Worm (Caenorhabditis elegans) whole organism, young adult: ENCODE results near the gene F07H5.7.

Experiments
- B0035.1 ChIP-seq: sonication (generic microtip); optimal IDR thresholded peaks from 2 replicates; lab custom pipeline; 2016; ENCODE audit warnings: missing genetic modification characterization, mild to moderate bottlenecking, missing compliant biosample characterization, missing genotype, missing genetic modification reagents
- B0336.3 ChIP-seq: fragments of 200-800 bp; sonication (Bioruptor generic); IDR thresholded peaks from 2 replicates; pipeline ENCODE4 v1.3.6; 2022; ENCODE audit warnings: missing genetic modification characterization, missing compliant biosample characterization
- D2030.7 ChIP-seq: fragments of 200-800 bp; sonication (Bioruptor generic); IDR thresholded peaks from 2 replicates; pipeline ENCODE4 v1.3.6; 2022; ENCODE audit warnings: missing genetic modification reagents, missing genetic modification characterization, missing compliant biosample characterization
- F23B12.7 ChIP-seq: sonication (generic microtip); optimal IDR thresholded peaks from 2 replicates; lab custom pipeline; 2017; ENCODE audit warnings: missing genetic modification characterization, mild to moderate bottlenecking, missing compliant biosample characterization, antibody characterized with exemption, moderate library complexity; ENCODE audit not compliant: insufficient read depth
- F33H1.4 ChIP-seq: fragments of 200-800 bp; sonication (Bioruptor generic); IDR thresholded peaks from 2 replicates; pipeline ENCODE4 v1.3.6; 2022; ENCODE audit warnings: missing genetic modification reagents, missing genetic modification characterization, missing compliant biosample characterization
- F37B4.10 ChIP-seq: fragments of 200-800 bp; sonication (Bioruptor generic); IDR thresholded peaks from 2 replicates; pipeline ENCODE4 v1.3.6; 2022; ENCODE audit warnings: missing genetic modification characterization, missing compliant biosample characterization
- T07F8.4 ChIP-seq: sonication (generic microtip); optimal IDR thresholded peaks from 2 replicates; lab custom pipeline; 2016; ENCODE audit warnings: mild to moderate bottlenecking, missing genetic modification characterization, moderate library complexity, missing compliant biosample characterization
- ama-1 ChIP-seq, 3 experiments: fragments of 150-350 bp in 1 of 3; sonication (generic microtip) in 2 of 3; optimal IDR thresholded peaks; 2 replicates each; lab custom pipeline; 2014 to 2018; ENCODE audit warnings: missing biosample characterization in 2 of 3, missing genetic modification characterization in 2 of 3, missing genetic modification reagents in 2 of 3
- atf-7 ChIP-seq: sonication (generic microtip); optimal IDR thresholded peaks from 2 replicates; lab custom pipeline; 2017; ENCODE audit warnings: mild to moderate bottlenecking, missing genetic modification characterization, missing compliant biosample characterization
- attf-5 ChIP-seq: fragments of 200-800 bp; sonication (Bioruptor generic); optimal IDR thresholded peaks from 2 replicates; lab custom pipeline; 2018; ENCODE audit warnings: mild to moderate bottlenecking, missing genetic modification characterization, missing compliant biosample characterization
- bed-1 ChIP-seq: fragments of 200-800 bp; sonication (Bioruptor generic); IDR thresholded peaks from 2 replicates; pipeline ENCODE4 v1.3.6; 2022; ENCODE audit warnings: missing genetic modification reagents, missing genetic modification characterization, missing compliant biosample characterization
- bed-2 ChIP-seq: fragments of 200-800 bp; sonication (Bioruptor generic); IDR thresholded peaks from 2 replicates; pipeline ENCODE4 v1.3.6; 2022; ENCODE audit warnings: missing genetic modification reagents, missing genetic modification characterization, missing compliant biosample characterization
- ceh-27 ChIP-seq: fragments of 200-800 bp; sonication (Bioruptor generic); optimal IDR thresholded peaks from 2 replicates; lab custom pipeline; 2018; ENCODE audit warnings: mild to moderate bottlenecking, missing genetic modification characterization, moderate library complexity, missing compliant biosample characterization
- ceh-40 ChIP-seq: fragments of 200-800 bp; sonication (Bioruptor generic); IDR thresholded peaks from 2 replicates; pipeline ENCODE4 v1.3.6; 2022; ENCODE audit warnings: missing genetic modification characterization, missing compliant biosample characterization
- chd-7 ChIP-seq: sonication (generic microtip); optimal IDR thresholded peaks from 2 replicates; lab custom pipeline; 2016; ENCODE audit warnings: mild to moderate bottlenecking, missing genetic modification characterization, moderate library complexity, missing compliant biosample characterization
- dox-1 ChIP-seq: fragments of 200-800 bp; sonication (Bioruptor generic); IDR thresholded peaks from 2 replicates; pipeline ENCODE4 v1.3.6; 2022; ENCODE audit warnings: missing genetic modification reagents, missing genetic modification characterization, missing compliant biosample characterization
- egl-44 ChIP-seq: fragments of 200-800 bp; sonication (Bioruptor generic); IDR thresholded peaks from 2 replicates; pipeline ENCODE4 v1.3.6; 2022; ENCODE audit warnings: missing genetic modification reagents, missing genetic modification characterization, missing compliant biosample characterization
- ets-4 ChIP-seq: fragments of 200-800 bp; sonication (Bioruptor generic); optimal IDR thresholded peaks from 2 replicates; lab custom pipeline; 2018; ENCODE audit warnings: mild to moderate bottlenecking, missing genetic modification characterization, missing compliant biosample characterization
- hmg-1.2 ChIP-seq: fragments of 200-800 bp; sonication (Bioruptor generic); IDR thresholded peaks from 2 replicates; pipeline ENCODE4 v1.3.6; 2022; ENCODE audit warnings: missing genetic modification reagents, missing genetic modification characterization, missing compliant biosample characterization
- lin-26 ChIP-seq: fragments of 200-800 bp; sonication (Bioruptor generic); IDR thresholded peaks from 2 replicates; pipeline ENCODE4 v1.3.6; 2022; ENCODE audit warnings: missing genetic modification reagents, missing genetic modification characterization, missing compliant biosample characterization
- lin-35 ChIP-seq, 3 experiments: fragments of 150-350 bp in 2 of 3; sonication (generic microtip) in 1 of 3; optimal IDR thresholded peaks; 2 replicates each; lab custom pipeline; 2014 to 2018; ENCODE audit warnings: missing biosample characterization in 3 of 3, missing genetic modification characterization in 3 of 3, missing genetic modification reagents in 3 of 3
- lir-1 ChIP-seq: fragments of 200-800 bp; sonication (Bioruptor generic); conservative IDR thresholded peaks from 2 replicates; pipeline ENCODE4 v1.3.6; 2022; ENCODE audit warnings: missing genetic modification reagents, missing genetic modification characterization, missing compliant biosample characterization
- lsy-27 ChIP-seq: sonication (generic microtip); optimal IDR thresholded peaks from 2 replicates; lab custom pipeline; 2017; ENCODE audit warnings: missing genetic modification characterization, mild to moderate bottlenecking, missing compliant biosample characterization, antibody characterized with exemption, missing genotype, borderline replicate concordance; ENCODE audit not compliant: insufficient read depth
- madf-10 ChIP-seq: sonication (generic microtip); optimal IDR thresholded peaks from 2 replicates; lab custom pipeline; 2016; ENCODE audit warnings: mild to moderate bottlenecking, missing genetic modification characterization, missing compliant biosample characterization
- nhr-80 ChIP-seq: sonication (generic microtip); optimal IDR thresholded peaks from 2 replicates; lab custom pipeline; 2016; ENCODE audit warnings: missing genetic modification characterization, missing compliant biosample characterization
- rpc-1 ChIP-seq, 2 experiments: fragments of 150-350 bp in 1 of 2; sonication (generic microtip) in 1 of 2; optimal IDR thresholded peaks; 2 replicates each; lab custom pipeline; 2014 to 2018; ENCODE audit warnings: missing biosample characterization in 1 of 2, missing genetic modification characterization in 1 of 2, missing genetic modification reagents in 1 of 2, missing genotype in 1 of 2
- sdz-38 ChIP-seq: sonication (generic microtip); optimal IDR thresholded peaks from 2 replicates; lab custom pipeline; 2016; ENCODE audit warnings: missing genotype, missing genetic modification characterization, missing compliant biosample characterization
- sea-2 ChIP-seq: fragments of 200-800 bp; sonication (Bioruptor generic); IDR thresholded peaks from 2 replicates; pipeline ENCODE4 v1.3.6; 2022; ENCODE audit warnings: missing genetic modification characterization, missing compliant biosample characterization
- snpc-1.1 ChIP-seq: sonication (generic microtip); optimal IDR thresholded peaks from 2 replicates; lab custom pipeline; 2017; ENCODE audit warnings: missing genetic modification characterization, mild to moderate bottlenecking, missing compliant biosample characterization, antibody characterized with exemption, moderate library complexity, missing genotype, missing genetic modification reagents; ENCODE audit not compliant: insufficient read depth
- snpc-1.3 ChIP-seq: sonication (generic microtip); optimal IDR thresholded peaks from 2 replicates; lab custom pipeline; 2017; ENCODE audit warnings: missing genetic modification characterization, mild to moderate bottlenecking, missing compliant biosample characterization, antibody characterized with exemption, moderate library complexity, missing genotype, missing genetic modification reagents; ENCODE audit not compliant: insufficient read depth
- snpc-4 ChIP-seq, 5 experiments: fragments of 150-350 bp in 1 of 5; sonication (generic microtip) in 4 of 5; optimal IDR thresholded peaks; 2 replicates each; lab custom pipeline; 2014 to 2018; ENCODE audit warnings: missing genetic modification characterization in 5 of 5, missing biosample characterization in 3 of 5, antibody characterized with exemption in 2 of 5, mild to moderate bottlenecking in 2 of 5, missing compliant biosample characterization in 2 of 5, missing genotype in 2 of 5, moderate library complexity in 2 of 5, missing genetic modification reagents in 1 of 5
- xnd-1 ChIP-seq: sonication (generic microtip); optimal IDR thresholded peaks from 2 replicates; lab custom pipeline; 2016; ENCODE audit warnings: missing genotype, missing genetic modification reagents, missing genetic modification characterization, missing compliant biosample characterization
- zfh-2 ChIP-seq: fragments of 200-800 bp; sonication (Bioruptor generic); conservative IDR thresholded peaks from 2 replicates; pipeline ENCODE4 v1.3.6; 2022; ENCODE audit warnings: missing genetic modification reagents, missing genetic modification characterization, missing compliant biosample characterization
- ztf-26 ChIP-seq: sonication (generic microtip); optimal IDR thresholded peaks from 2 replicates; lab custom pipeline; 2017; ENCODE audit warnings: missing genetic modification characterization, missing compliant biosample characterization
- ztf-6 ChIP-seq: fragments of 200-800 bp; sonication (Bioruptor generic); IDR thresholded peaks from 2 replicates; pipeline ENCODE4 v1.3.6; 2022; ENCODE audit warnings: missing genetic modification reagents, missing genetic modification characterization, missing compliant biosample characterization

The F07H5.7 gene

ce11 chrII:8776504-8776903 lies 17.5 kb downstream of the F07H5.7 start:
- TF ChIP-seq ztf-26 (tag; lab: Kevin White, UChicago) = no peak
- TF ChIP-seq T07F8.4 (tag; lab: Kevin White, UChicago) = no peak
- no peak for TF ChIP-seq ceh-40 (GFP tag; lab: Robert Waterston, UW)
- TF ChIP-seq lin-35 (GFP tag; optimal IDR thresholded peaks at IDR 0.05; lab: Kevin White, UChicago) = no peak
- TF ChIP-seq lsy-27 = no peak
- TF ChIP-seq F37B4.10 = no peak
- TF ChIP-seq bed-1 (GFP tag; lab: Robert Waterston, UW) = no peak

ce11 chrII:8770675-8771074 lies 23.3 kb downstream of the F07H5.7 start, which contains the start of gene let-19:
Gene let-19, plus strand, starts transcription at chrII:8770975.
- TF ChIP-seq attf-5 (GFP tag; lab: Kevin White, UChicago) (no peak), atf-7 (tag; lab: Kevin White, UChicago) (no peak), ama-1 (optimal IDR thresholded peaks at IDR 0.05; lab: Kevin White, UChicago) (no peak), ama-1 (GFP tag; optimal IDR thresholded peaks at IDR 0.05; lab: Kevin White, UChicago) (no peak), snpc-1.3 (no peak), zfh-2 (no peak), snpc-4 (GFP tag; optimal IDR thresholded peaks at IDR 0.05; lab: Kevin White, UChicago) (no peak), snpc-4 (tag; optimal IDR thresholded peaks at IDR 0.05; lab: Kevin White, UChicago) (no peak), ztf-6 (GFP tag; lab: Robert Waterston, UW) (no peak), B0336.3 (no peak), D2030.7 (GFP tag; lab: Robert Waterston, UW) (no peak)

ce11 chrII:8769375-8769774 lies 24.6 kb downstream of the F07H5.7 start:
- TF ChIP-seq sea-2 (GFP tag; lab: Robert Waterston, UW) (no peak), F33H1.4 (GFP tag; lab: Robert Waterston, UW) (no peak), madf-10 (tag; lab: Kevin White, UChicago) (peak; percentile 8), lir-1 (GFP tag; lab: Robert Waterston, UW) (no peak), rpc-1 (optimal IDR thresholded peaks at IDR 0.05; lab: Kevin White, UChicago) (no peak), rpc-1 (tag; optimal IDR thresholded peaks at IDR 0.05; lab: Kevin White, UChicago) (no peak), snpc-1.3 (no peak), chd-7 (no peak), xnd-1 (no peak), bed-2 (no peak), dox-1 (GFP tag; lab: Robert Waterston, UW) (0 out of 2 replicates have a peak, but pooled peaks have one; percentile 29), sdz-38 (tag; lab: Kevin White, UChicago) (no peak), F23B12.7 (tag; lab: Kevin White, UChicago) (peak; percentile 32), snpc-1.1 (no peak), lin-26 (GFP tag; lab: Robert Waterston, UW) (no peak), ets-4 (GFP tag; lab: Kevin White, UChicago) (no peak), zfh-2 (no peak), B0035.1 (tag; lab: Kevin White, UChicago) (no peak), nhr-80 (tag; lab: Kevin White, UChicago) (no peak), B0336.3 (no peak), egl-44 (GFP tag; lab: Robert Waterston, UW) (no peak), ceh-27 (GFP tag; lab: Kevin White, UChicago) (no peak), D2030.7 (GFP tag; lab: Robert Waterston, UW) (no peak), hmg-1.2 (GFP tag; lab: Robert Waterston, UW) (peak; percentile 41; the same call in 1 of the 2 replicates), bed-1 (GFP tag; lab: Robert Waterston, UW) (no peak)
